Fruit fly (Drosophila melanogaster) whole organism, prepupa: ENCODE measurements around the gene ctp.

Experiments used
- Blimp-1 ChIP-seq: fragments of 200-800 bp; sonication (Bioruptor generic); optimal IDR thresholded peaks from 3 replicates; lab custom pipeline; 2017; ENCODE audit warnings: missing biosample characterization, missing genetic modification characterization, mild to moderate bottlenecking, moderate library complexity, missing genetic modification reagents
- CG10631 ChIP-seq: fragments of 200-800 bp; sonication (Bioruptor generic); optimal IDR thresholded peaks from 2 replicates; lab custom pipeline; 2016; ENCODE audit warnings: missing biosample characterization, missing genetic modification characterization
- CG10669 ChIP-seq: fragments of 200-800 bp; sonication (Bioruptor generic); optimal IDR thresholded peaks from 3 replicates; lab custom pipeline; 2018; ENCODE audit warnings: missing biosample characterization, mild to moderate bottlenecking, missing genetic modification characterization, moderate library complexity
- CG11294 ChIP-seq: fragments of 200-800 bp; sonication (Bioruptor generic); IDR thresholded peaks from 2 replicates; pipeline ENCODE4 v1.3.6; 2022; ENCODE audit warnings: missing biosample characterization, missing genetic modification characterization
- CG11762 ChIP-seq: fragments of 200-800 bp; sonication (Bioruptor generic); optimal IDR thresholded peaks from 3 replicates; lab custom pipeline; 2016; ENCODE audit warnings: missing biosample characterization, missing genetic modification characterization; ENCODE audit not compliant: insufficient read depth
- CG15336 ChIP-seq: fragments of 200-800 bp; sonication (Bioruptor generic); IDR thresholded peaks from 2 replicates; pipeline ENCODE4 v1.3.6; 2022; ENCODE audit warnings: missing biosample characterization, missing genetic modification characterization
- CG1621 ChIP-seq: fragments of 200-800 bp; sonication (Bioruptor generic); optimal IDR thresholded peaks from 3 replicates; lab custom pipeline; 2018; ENCODE audit warnings: missing biosample characterization, mild to moderate bottlenecking, missing genetic modification characterization
- CG16779 ChIP-seq: fragments of 200-800 bp; sonication (Bioruptor generic); optimal IDR thresholded peaks from 3 replicates; lab custom pipeline; 2017; ENCODE audit warnings: missing biosample characterization, mild to moderate bottlenecking, missing genetic modification characterization
- CG31627 ChIP-seq: fragments of 200-800 bp; sonication (Bioruptor generic); optimal IDR thresholded peaks from 3 replicates; lab custom pipeline; 2016; ENCODE audit warnings: missing biosample characterization, missing genetic modification characterization
- CG32006 ChIP-seq: fragments of 200-800 bp; sonication (Bioruptor generic); optimal IDR thresholded peaks from 3 replicates; lab custom pipeline; 2017; ENCODE audit warnings: missing biosample characterization, mild to moderate bottlenecking, missing genetic modification characterization
- CG34406 ChIP-seq: fragments of 200-800 bp; sonication (Bioruptor generic); optimal IDR thresholded peaks from 3 replicates; lab custom pipeline; 2016; ENCODE audit warnings: missing biosample characterization, missing genetic modification characterization
- CG3919 ChIP-seq: fragments of 200-800 bp; sonication (Bioruptor generic); optimal IDR thresholded peaks from 3 replicates; lab custom pipeline; 2016; ENCODE audit warnings: missing biosample characterization, missing genetic modification characterization
- CG4318 ChIP-seq: fragments of 200-800 bp; sonication (Bioruptor generic); optimal IDR thresholded peaks from 3 replicates; lab custom pipeline; 2017; ENCODE audit warnings: missing biosample characterization, mild to moderate bottlenecking, missing genetic modification characterization
- CG6163 ChIP-seq: fragments of 200-800 bp; sonication (Bioruptor generic); IDR thresholded peaks from 3 replicates; pipeline ENCODE4 v1.3.6; 2022; ENCODE audit warnings: missing biosample characterization, missing genetic modification characterization
- CG6792 ChIP-seq: fragments of 200-800 bp; sonication (Bioruptor generic); optimal IDR thresholded peaks from 3 replicates; lab custom pipeline; 2016; ENCODE audit warnings: missing biosample characterization, missing genetic modification characterization
- CG6808 ChIP-seq: fragments of 200-800 bp; sonication (Bioruptor generic); optimal IDR thresholded peaks from 3 replicates; lab custom pipeline; 2017; ENCODE audit warnings: missing biosample characterization, missing genetic modification characterization, mild to moderate bottlenecking, moderate library complexity, missing genetic modification reagents
- CG6854 ChIP-seq: fragments of 200-800 bp; sonication (Bioruptor generic); optimal IDR thresholded peaks from 2 replicates; lab custom pipeline; 2017; ENCODE audit warnings: missing biosample characterization, mild to moderate bottlenecking, missing genetic modification characterization
- CG7368 ChIP-seq: fragments of 200-800 bp; sonication (Bioruptor generic); optimal IDR thresholded peaks from 3 replicates; lab custom pipeline; 2016; ENCODE audit warnings: missing biosample characterization, missing genetic modification characterization
- CG8119 ChIP-seq: fragments of 200-800 bp; sonication (Bioruptor generic); IDR thresholded peaks from 3 replicates; pipeline ENCODE4 v1.3.6; 2022; ENCODE audit warnings: missing biosample characterization, missing genetic modification characterization
- CG8319 ChIP-seq: fragments of 200-800 bp; sonication (Bioruptor generic); optimal IDR thresholded peaks from 3 replicates; lab custom pipeline; 2016; ENCODE audit warnings: missing biosample characterization, missing genetic modification characterization
- CG8632 ChIP-seq: fragments of 200-800 bp; sonication (Bioruptor generic); optimal IDR thresholded peaks from 3 replicates; lab custom pipeline; 2016; ENCODE audit warnings: missing biosample characterization, missing genetic modification characterization
- CG9139 ChIP-seq: fragments of 200-800 bp; sonication (Bioruptor generic); optimal IDR thresholded peaks from 3 replicates; lab custom pipeline; 2017; ENCODE audit warnings: missing biosample characterization, mild to moderate bottlenecking, missing genetic modification characterization
- Eip75B ChIP-seq: fragments of 200-800 bp; sonication (Bioruptor generic); optimal IDR thresholded peaks from 3 replicates; lab custom pipeline; 2016; ENCODE audit warnings: missing biosample characterization, missing genetic modification characterization
- Eip78C ChIP-seq: fragments of 200-800 bp; sonication (Bioruptor generic); peaks from one replicate; lab custom pipeline; 2016; ENCODE audit warnings: missing biosample characterization, missing genetic modification characterization
- Eip93F ChIP-seq: fragments of 200-800 bp; sonication (Bioruptor generic); optimal IDR thresholded peaks from 2 replicates; lab custom pipeline; 2016; ENCODE audit warnings: missing biosample characterization, mild to moderate bottlenecking, missing genetic modification characterization
- Ets21C ChIP-seq: fragments of 200-800 bp; sonication (Bioruptor generic); optimal IDR thresholded peaks from 3 replicates; lab custom pipeline; 2016; ENCODE audit warnings: missing biosample characterization, missing genetic modification characterization
- Ets96B ChIP-seq: fragments of 200-800 bp; optimal IDR thresholded peaks from 2 replicates; lab custom pipeline; 2019; ENCODE audit warnings: missing biosample characterization, mild to moderate bottlenecking, missing genetic modification characterization, moderate library complexity
- Gug ChIP-seq: fragments of 200-800 bp; sonication (Bioruptor generic); IDR thresholded peaks from 2 replicates; pipeline ENCODE4 v1.3.6; 2022; ENCODE audit warnings: missing biosample characterization, missing genetic modification characterization
- Hr38 ChIP-seq: sonication (Bioruptor generic); optimal IDR thresholded peaks from 2 replicates; lab custom pipeline; 2016; ENCODE audit warnings: missing biosample characterization, missing genetic modification characterization
- Hr39 ChIP-seq: fragments of 200-800 bp; sonication (Bioruptor generic); optimal IDR thresholded peaks from 2 replicates; lab custom pipeline; 2016; ENCODE audit warnings: missing biosample characterization, missing genetic modification characterization
- Hr4 ChIP-seq: fragments of 200-800 bp; sonication (Bioruptor generic); optimal IDR thresholded peaks from 3 replicates; lab custom pipeline; 2016; ENCODE audit warnings: missing biosample characterization, missing genetic modification characterization
- Lpt ChIP-seq: fragments of 200-800 bp; sonication (Bioruptor generic); optimal IDR thresholded peaks from 3 replicates; lab custom pipeline; 2016; ENCODE audit warnings: missing biosample characterization, missing genetic modification characterization
- OdsH ChIP-seq: fragments of 200-800 bp; sonication (Bioruptor generic); optimal IDR thresholded peaks from 3 replicates; lab custom pipeline; 2016; ENCODE audit warnings: missing biosample characterization, missing genetic modification characterization
- Smox ChIP-seq: fragments of 200-800 bp; sonication (Bioruptor generic); optimal IDR thresholded peaks from 3 replicates; lab custom pipeline; 2016; ENCODE audit warnings: missing biosample characterization, missing genetic modification characterization
- Sox102F ChIP-seq: fragments of 200-800 bp; sonication (Bioruptor generic); optimal IDR thresholded peaks from 2 replicates; lab custom pipeline; 2016; ENCODE audit warnings: missing biosample characterization, mild to moderate bottlenecking, missing genetic modification characterization
- Sox14 ChIP-seq: fragments of 200-800 bp; sonication (Bioruptor generic); optimal IDR thresholded peaks from 3 replicates; lab custom pipeline; 2016; ENCODE audit warnings: missing biosample characterization, missing genetic modification characterization
- achi ChIP-seq: fragments of 200-800 bp; sonication (Bioruptor generic); optimal IDR thresholded peaks from 3 replicates; lab custom pipeline; 2016; ENCODE audit warnings: missing biosample characterization, missing genetic modification characterization
- acj6 ChIP-seq: fragments of 200-800 bp; sonication (Bioruptor generic); optimal IDR thresholded peaks from 3 replicates; lab custom pipeline; 2016; ENCODE audit warnings: missing biosample characterization, missing genetic modification characterization
- cyc ChIP-seq: fragments of 200-800 bp; sonication (Bioruptor generic); optimal IDR thresholded peaks from 3 replicates; lab custom pipeline; 2016; ENCODE audit warnings: missing biosample characterization, missing genetic modification characterization
- dac ChIP-seq: fragments of 200-800 bp; sonication (Bioruptor generic); optimal IDR thresholded peaks from 2 replicates; lab custom pipeline; 2017; ENCODE audit warnings: missing biosample characterization, mild to moderate bottlenecking, missing genetic modification characterization
- dsx ChIP-seq: fragments of 200-800 bp; optimal IDR thresholded peaks from 3 replicates; lab custom pipeline; 2019; ENCODE audit warnings: missing biosample characterization, mild to moderate bottlenecking, missing genetic modification characterization, moderate library complexity; ENCODE audit not compliant: poor library complexity, severe bottlenecking
- esn ChIP-seq: fragments of 200-800 bp; sonication (Bioruptor generic); optimal IDR thresholded peaks from 2 replicates; lab custom pipeline; 2016; ENCODE audit warnings: missing biosample characterization, mild to moderate bottlenecking, missing genetic modification characterization, moderate library complexity
- fd59A ChIP-seq: fragments of 200-800 bp; sonication (Bioruptor generic); optimal IDR thresholded peaks from 2 replicates; lab custom pipeline; 2017; ENCODE audit warnings: missing biosample characterization, mild to moderate bottlenecking, missing genetic modification characterization, missing genetic modification reagents
- fd85E ChIP-seq: fragments of 200-800 bp; sonication (Bioruptor generic); optimal IDR thresholded peaks from 3 replicates; lab custom pipeline; 2016; ENCODE audit warnings: missing biosample characterization, missing genetic modification characterization
- fkh ChIP-seq: fragments of 200-800 bp; sonication (Bioruptor generic); optimal IDR thresholded peaks from 3 replicates; lab custom pipeline; 2017; ENCODE audit warnings: missing biosample characterization, mild to moderate bottlenecking, missing genetic modification characterization, moderate library complexity
- net ChIP-seq: fragments of 200-800 bp; sonication (Bioruptor generic); optimal IDR thresholded peaks from 3 replicates; lab custom pipeline; 2016; ENCODE audit warnings: missing biosample characterization, missing genetic modification characterization
- salr ChIP-seq, 2 experiments: fragments of 200-800 bp; sonication (Bioruptor generic); optimal IDR thresholded peaks; 3 replicates each; lab custom pipeline; 2016 to 2018; ENCODE audit warnings: missing biosample characterization in 2 of 2, missing genetic modification characterization in 2 of 2, mild to moderate bottlenecking in 1 of 2
- spab ChIP-seq: fragments of 200-800 bp; sonication (Bioruptor generic); optimal IDR thresholded peaks from 2 replicates; lab custom pipeline; 2017; ENCODE audit warnings: missing biosample characterization, mild to moderate bottlenecking, missing genetic modification characterization, missing genetic modification reagents
- ss ChIP-seq, 2 experiments: fragments of 200-800 bp; sonication (Bioruptor generic); optimal IDR thresholded peaks; 2 replicates in 1 of 2; 3 replicates in 1 of 2; lab custom pipeline; 2017 to 2018; ENCODE audit warnings: mild to moderate bottlenecking in 2 of 2, missing biosample characterization in 2 of 2, missing genetic modification characterization in 2 of 2, moderate library complexity in 1 of 2
- svp ChIP-seq: fragments of 200-800 bp; sonication (Bioruptor generic); peaks from one replicate; lab custom pipeline; 2016; ENCODE audit warnings: missing biosample characterization, missing genetic modification characterization
- topi ChIP-seq: fragments of 200-800 bp; sonication (Bioruptor generic); optimal IDR thresholded peaks from 3 replicates; lab custom pipeline; 2016; ENCODE audit warnings: missing biosample characterization, missing genetic modification characterization
- vri ChIP-seq: fragments of 200-800 bp; sonication (Bioruptor generic); optimal IDR thresholded peaks from 3 replicates; lab custom pipeline; 2016; ENCODE audit warnings: missing biosample characterization, mild to moderate bottlenecking, missing genetic modification characterization

ctp gene

dm6 chrX:4691226-4691625, 3.6 kb downstream of the ctp start:
- TF ChIP-seq CG6163 (GFP tag; lab: Robert Waterston, UW) (peak; percentile 74), CG8119 (GFP tag; lab: Robert Waterston, UW) (no peak), CG11294 (GFP tag; lab: Robert Waterston, UW) (0 out of 2 replicates have a peak, but pooled peaks have one; percentile 28), achi (GFP tag; lab: Kevin White, UChicago) (peak; percentile 35), CG6808 (peak; percentile 3), CG8632 (GFP tag; lab: Kevin White, UChicago) (peak; percentile 20), salr (GFP tag; optimal IDR thresholded peaks at IDR 0.05; lab: Kevin White, UChicago) (peak in 1 of 2 experiments; percentile 7), CG10631 (GFP tag; lab: Kevin White, UChicago) (peak; percentile 49), fd59A (GFP tag; lab: Kevin White, UChicago) (no peak), Hr39 (GFP tag; lab: Kevin White, UChicago) (no peak), esn (peak; percentile 15), CG16779 (no peak), CG31627 (GFP tag; lab: Kevin White, UChicago) (no peak), Eip75B (GFP tag; lab: Kevin White, UChicago) (no peak), CG6854 (no peak), Sox14 (no peak), Hr38 (no peak), CG1621 (tag; lab: Kevin White, UChicago) (peak; percentile 14), Ets21C (no peak), CG7368 (GFP tag; lab: Kevin White, UChicago) (no peak), acj6 (GFP tag; lab: Kevin White, UChicago) (peak; percentile 28), cyc (GFP tag; lab: Kevin White, UChicago) (no peak), CG8319 (no peak), Eip93F (GFP tag; lab: Kevin White, UChicago) (no peak), topi (no peak), CG9139 (GFP tag; lab: Kevin White, UChicago) (no peak), CG10669 (GFP tag; lab: Kevin White, UChicago) (peak; percentile 49), CG11762 (GFP tag; lab: Kevin White, UChicago) (no peak), dsx (GFP tag; lab: Kevin White, UChicago) (peak; percentile 27), ss (GFP tag; optimal IDR thresholded peaks at IDR 0.05; lab: Kevin White, UChicago) (peak in 1 of 2 experiments; percentile 18), fkh (GFP tag; lab: Kevin White, UChicago) (no peak), CG32006 (GFP tag; lab: Kevin White, UChicago) (peak; percentile 57), Ets96B (tag; lab: Kevin White, UChicago) (peak; percentile 39), Smox (GFP tag; lab: Kevin White, UChicago) (no peak), CG3919 (GFP tag; lab: Kevin White, UChicago) (peak; percentile 18), CG6792 (GFP tag; lab: Kevin White, UChicago) (peak; percentile 13), CG4318 (GFP tag; lab: Kevin White, UChicago) (peak; percentile 26), svp (GFP tag; lab: Kevin White, UChicago) (peak; percentile 42), Lpt (peak; percentile 13), OdsH (peak; percentile 34), net (GFP tag; lab: Kevin White, UChicago) (no peak), Sox102F (GFP tag; lab: Kevin White, UChicago) (no peak), spab (GFP tag; lab: Kevin White, UChicago) (no peak), fd85E (no peak), Gug (GFP tag; lab: Robert Waterston, UW) (no peak), Hr4 (GFP tag; lab: Kevin White, UChicago) (no peak), vri (GFP tag; lab: Kevin White, UChicago) (no peak), Blimp-1 (GFP tag; lab: Kevin White, UChicago) (no peak), CG15336 (peak; percentile 45; the same call in 1 of the 2 replicates), CG34406 (GFP tag; lab: Kevin White, UChicago) (peak; percentile 6), dac (GFP tag; lab: Kevin White, UChicago) (no peak), Eip78C (peak; percentile 66)
